Worm (Caenorhabditis elegans) whole organism, late embryonic: ENCODE data around the gene fbxa-36.

ENCODE experiments used
- C08G9.2 ChIP-seq: sonication (generic microtip); optimal IDR thresholded peaks from 2 replicates; lab custom pipeline; 2016; ENCODE audit warnings: mild to moderate bottlenecking, missing genetic modification characterization, moderate library complexity, missing compliant biosample characterization
- K09A11.1 ChIP-seq: sonication (generic microtip); optimal IDR thresholded peaks from 2 replicates; lab custom pipeline; 2017; ENCODE audit warnings: antibody characterized with exemption, mild to moderate bottlenecking, missing genetic modification characterization, missing compliant biosample characterization; ENCODE audit not compliant: insufficient read depth
- ama-1 ChIP-seq: fragments of 150-350 bp; optimal IDR thresholded peaks from 2 replicates; lab custom pipeline; 2014
- ceh-14 ChIP-seq: sonication (generic microtip); optimal IDR thresholded peaks from 2 replicates; lab custom pipeline; 2016; ENCODE audit warnings: missing genotype, missing genetic modification characterization, missing compliant biosample characterization
- ceh-18 ChIP-seq: sonication (generic microtip); optimal IDR thresholded peaks from 2 replicates; lab custom pipeline; 2016; ENCODE audit warnings: missing genetic modification characterization, missing compliant biosample characterization
- ceh-19 ChIP-seq: fragments of 200-800 bp; sonication (Bioruptor generic); optimal IDR thresholded peaks from 2 replicates; lab custom pipeline; 2018; ENCODE audit warnings: mild to moderate bottlenecking, missing genetic modification characterization, missing compliant biosample characterization
- ceh-2 ChIP-seq: sonication (generic microtip); optimal IDR thresholded peaks from 2 replicates; lab custom pipeline; 2016; ENCODE audit warnings: missing genotype, missing genetic modification characterization, missing compliant biosample characterization
- ceh-31 ChIP-seq: sonication (generic microtip); optimal IDR thresholded peaks from 2 replicates; lab custom pipeline; 2016; ENCODE audit warnings: missing genetic modification characterization, missing compliant biosample characterization
- ceh-48 ChIP-seq: sonication (generic microtip); optimal IDR thresholded peaks from 2 replicates; lab custom pipeline; 2016; ENCODE audit warnings: missing genetic modification characterization, inconsistent platforms, missing compliant biosample characterization
- ceh-6 ChIP-seq: fragments of 200-800 bp; sonication (Bioruptor generic); optimal IDR thresholded peaks from 2 replicates; lab custom pipeline; 2018; ENCODE audit warnings: mild to moderate bottlenecking, missing genetic modification characterization, missing compliant biosample characterization
- che-1 ChIP-seq: sonication (generic microtip); optimal IDR thresholded peaks from 2 replicates; lab custom pipeline; 2016; ENCODE audit warnings: mild to moderate bottlenecking, missing genetic modification characterization, missing compliant biosample characterization
- dmd-4 ChIP-seq: sonication (generic microtip); optimal IDR thresholded peaks from 2 replicates; lab custom pipeline; 2016; ENCODE audit warnings: borderline replicate concordance, missing genetic modification characterization, missing compliant biosample characterization
- elt-2 ChIP-seq: sonication (generic microtip); optimal IDR thresholded peaks from 2 replicates; lab custom pipeline; 2016; ENCODE audit warnings: missing genetic modification reagents, missing genetic modification characterization, missing compliant biosample characterization
- elt-4 ChIP-seq: sonication (generic microtip); optimal IDR thresholded peaks from 2 replicates; lab custom pipeline; 2016; ENCODE audit warnings: missing genetic modification characterization, missing compliant biosample characterization
- ets-4 ChIP-seq: sonication (generic microtip); optimal IDR thresholded peaks from 2 replicates; lab custom pipeline; 2016; ENCODE audit warnings: missing genetic modification characterization, missing compliant biosample characterization
- eyg-1 ChIP-seq: sonication (generic microtip); optimal IDR thresholded peaks from 2 replicates; lab custom pipeline; 2016; ENCODE audit warnings: missing genotype, missing genetic modification characterization, missing compliant biosample characterization
- fax-1 ChIP-seq: sonication (generic microtip); optimal IDR thresholded peaks from 2 replicates; lab custom pipeline; 2016; ENCODE audit warnings: missing genotype, missing genetic modification characterization, missing compliant biosample characterization
- fkh-10 ChIP-seq: fragments of 150-350 bp; optimal IDR thresholded peaks from 2 replicates; lab custom pipeline; 2014; ENCODE audit warnings: missing biosample characterization, missing genetic modification reagents, missing genetic modification characterization
- gmeb-2 ChIP-seq: sonication (generic microtip); optimal IDR thresholded peaks from 2 replicates; lab custom pipeline; 2016; ENCODE audit warnings: missing genetic modification characterization, inconsistent platforms, missing compliant biosample characterization
- hlh-15 ChIP-seq: sonication (generic microtip); optimal IDR thresholded peaks from 2 replicates; lab custom pipeline; 2016; ENCODE audit warnings: missing genetic modification characterization, missing compliant biosample characterization
- hlh-30 ChIP-seq: sonication (generic microtip); optimal IDR thresholded peaks from 2 replicates; lab custom pipeline; 2017; ENCODE audit warnings: antibody characterized with exemption, missing genetic modification characterization, missing compliant biosample characterization; ENCODE audit not compliant: insufficient read depth
- lim-6 ChIP-seq: sonication (generic microtip); optimal IDR thresholded peaks from 2 replicates; lab custom pipeline; 2016; ENCODE audit warnings: missing genetic modification characterization, missing compliant biosample characterization
- lin-11 ChIP-seq: fragments of 200-800 bp; sonication (Bioruptor generic); optimal IDR thresholded peaks from 2 replicates; lab custom pipeline; 2018; ENCODE audit warnings: mild to moderate bottlenecking, missing genetic modification characterization, missing compliant biosample characterization
- mec-3 ChIP-seq: sonication (generic microtip); optimal IDR thresholded peaks from 2 replicates; lab custom pipeline; 2016; ENCODE audit warnings: borderline replicate concordance, missing genetic modification characterization, missing compliant biosample characterization
- nhr-232 ChIP-seq: sonication (generic microtip); optimal IDR thresholded peaks from 2 replicates; lab custom pipeline; 2016; ENCODE audit warnings: missing genetic modification characterization, missing compliant biosample characterization
- odd-2 ChIP-seq: sonication (generic microtip); optimal IDR thresholded peaks from 2 replicates; lab custom pipeline; 2017; ENCODE audit warnings: antibody characterized with exemption, mild to moderate bottlenecking, missing genetic modification characterization, missing compliant biosample characterization
- pag-3 ChIP-seq: sonication (generic microtip); optimal IDR thresholded peaks from 2 replicates; lab custom pipeline; 2016; ENCODE audit warnings: missing compliant biosample characterization, missing genetic modification characterization, borderline replicate concordance
- pax-1 ChIP-seq: fragments of 150-350 bp; optimal IDR thresholded peaks from 2 replicates; lab custom pipeline; 2014; ENCODE audit warnings: missing biosample characterization, missing genetic modification characterization
- pqm-1 ChIP-seq: sonication (generic microtip); optimal IDR thresholded peaks from 2 replicates; lab custom pipeline; 2016; ENCODE audit warnings: missing genetic modification characterization, missing compliant biosample characterization
- pros-1 ChIP-seq: fragments of 150-350 bp; optimal IDR thresholded peaks from 2 replicates; lab custom pipeline; 2014; ENCODE audit warnings: missing biosample characterization, missing genetic modification reagents, missing genetic modification characterization
- ref-2 ChIP-seq: sonication (generic microtip); optimal IDR thresholded peaks from 2 replicates; lab custom pipeline; 2016; ENCODE audit warnings: missing genetic modification characterization, missing compliant biosample characterization
- rnt-1 ChIP-seq: sonication (generic microtip); optimal IDR thresholded peaks from 2 replicates; lab custom pipeline; 2016; ENCODE audit warnings: missing genetic modification characterization, missing compliant biosample characterization
- sox-2 ChIP-seq: fragments of 200-800 bp; sonication (Bioruptor generic); IDR thresholded peaks from 2 replicates; pipeline ENCODE4 v1.3.6; 2022; ENCODE audit warnings: missing genetic modification reagents, missing genetic modification characterization, missing compliant biosample characterization
- sox-4 ChIP-seq: sonication (generic microtip); optimal IDR thresholded peaks from 2 replicates; lab custom pipeline; 2017; ENCODE audit warnings: mild to moderate bottlenecking, missing genetic modification characterization, inconsistent platforms, missing compliant biosample characterization
- unc-55 ChIP-seq: sonication (generic microtip); optimal IDR thresholded peaks from 2 replicates; lab custom pipeline; 2017; ENCODE audit warnings: missing biosample characterization, missing genetic modification reagents, missing genetic modification characterization
- unc-86 ChIP-seq: sonication (generic microtip); optimal IDR thresholded peaks from 2 replicates; lab custom pipeline; 2016; ENCODE audit warnings: missing genetic modification characterization, missing compliant biosample characterization

fbxa-36 gene

DNA sequence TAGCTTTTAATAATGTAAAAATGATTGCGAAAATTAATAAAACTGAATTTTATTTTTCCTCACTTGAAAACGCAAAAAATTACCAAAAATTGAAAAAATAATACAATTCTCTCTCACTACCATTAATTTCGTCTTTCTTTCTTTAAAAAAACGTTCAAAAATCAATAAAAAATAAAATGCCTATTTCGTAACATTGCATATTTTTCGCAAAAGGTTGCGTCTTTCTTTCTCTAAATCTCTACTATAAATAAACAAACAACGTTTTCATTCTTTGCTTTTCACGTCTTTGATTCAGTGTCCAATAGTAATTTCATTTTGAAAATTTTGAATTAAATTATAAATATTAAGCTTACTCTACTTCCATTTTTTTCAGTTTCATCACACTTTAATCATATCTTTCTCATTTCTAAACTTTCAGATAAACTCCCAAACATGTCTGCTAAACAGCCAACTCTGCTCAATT, 8.4 kb downstream of the fbxa-36 start, which contains the start of gene fbxa-37:
fbxa-37 (plus strand) TSS at position 413 of the 463 bp plus-strand sequence.
- TF ChIP-seq C08G9.2 (tag; lab: Kevin White, UChicago) (no peak), ceh-6 (GFP tag; lab: Kevin White, UChicago) (no peak), eyg-1 (tag; lab: Kevin White, UChicago) (no peak), sox-4 (tag; lab: Kevin White, UChicago) (no peak), ceh-31 (tag; lab: Kevin White, UChicago) (no peak), pag-3 (tag; lab: Kevin White, UChicago) (no peak), odd-2 (tag; lab: Kevin White, UChicago) (no peak), fax-1 (tag; lab: Kevin White, UChicago) (no peak), unc-86 (tag; lab: Kevin White, UChicago) (no peak), mec-3 (no peak), lin-11 (tag; lab: Kevin White, UChicago) (no peak), rnt-1 (tag; lab: Kevin White, UChicago) (no peak), lim-6 (no peak), K09A11.1 (no peak), che-1 (tag; lab: Kevin White, UChicago) (no peak), elt-2 (no peak), ceh-18 (tag; lab: Kevin White, UChicago) (no peak)

DNA sequence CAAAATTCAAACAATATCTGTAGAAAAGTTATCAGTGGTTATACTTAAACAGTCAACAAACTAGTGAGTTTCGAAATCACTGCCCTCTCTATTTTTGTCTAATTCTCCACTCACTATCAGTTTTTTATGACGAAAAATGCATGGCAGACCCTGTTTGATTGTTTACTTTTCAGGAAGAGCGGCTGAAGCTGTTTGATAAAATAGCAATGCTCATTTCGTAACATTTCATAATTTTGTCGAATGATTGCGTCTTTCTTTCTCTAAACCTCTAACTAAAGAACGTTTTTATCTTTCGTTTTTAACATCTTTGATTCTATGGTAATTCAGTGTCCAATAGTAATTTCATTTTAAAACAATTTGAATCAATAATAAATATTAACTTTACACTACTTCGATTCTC, 13.8 kb downstream of the fbxa-36 start:
- TF ChIP-seq pqm-1 = peak; percentile 45
- no peak for TF ChIP-seq ceh-19 (GFP tag; lab: Kevin White, UChicago)
- no peak for TF ChIP-seq fkh-10 (GFP tag; lab: Kevin White, UChicago)
- no peak for TF ChIP-seq ama-1 (lab: Kevin White, UChicago)
- TF ChIP-seq sox-4 (tag; lab: Kevin White, UChicago) = no peak
- TF ChIP-seq gmeb-2 (tag; lab: Kevin White, UChicago) = no peak
- TF ChIP-seq elt-2 = peak; percentile 43
- TF ChIP-seq rnt-1 (tag; lab: Kevin White, UChicago) = no peak
- no peak for TF ChIP-seq hlh-15
- no peak for TF ChIP-seq nhr-232 (tag; lab: Kevin White, UChicago)

DNA sequence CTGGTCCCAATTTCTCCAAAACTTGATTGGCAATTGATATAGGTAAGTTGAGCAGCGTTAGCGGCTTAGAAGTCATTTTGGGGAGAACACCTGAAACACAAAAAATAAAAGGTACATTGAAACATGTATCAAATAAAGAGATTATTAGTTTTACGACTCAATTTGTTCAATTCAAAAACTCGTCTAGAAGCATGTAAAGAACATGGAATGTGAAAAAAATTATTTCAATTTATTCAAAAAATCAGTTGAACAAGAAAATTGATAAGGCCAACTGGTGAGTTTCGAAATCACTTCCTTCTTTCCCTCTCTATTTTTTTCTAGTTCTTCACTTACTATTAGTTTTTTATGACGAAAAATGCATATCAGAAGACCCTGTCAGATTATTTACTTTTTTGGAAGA, 17.5 kb downstream of the fbxa-36 start, which contains the start of gene fbxa-30:
fbxa-30 (minus strand) TSS at position 101 of the 400 bp plus-strand sequence.
- no peak for TF ChIP-seq ama-1 (lab: Kevin White, UChicago)
- TF ChIP-seq gmeb-2 (tag; lab: Kevin White, UChicago) = no peak
- TF ChIP-seq dmd-4 (tag; lab: Kevin White, UChicago) = no peak

DNA sequence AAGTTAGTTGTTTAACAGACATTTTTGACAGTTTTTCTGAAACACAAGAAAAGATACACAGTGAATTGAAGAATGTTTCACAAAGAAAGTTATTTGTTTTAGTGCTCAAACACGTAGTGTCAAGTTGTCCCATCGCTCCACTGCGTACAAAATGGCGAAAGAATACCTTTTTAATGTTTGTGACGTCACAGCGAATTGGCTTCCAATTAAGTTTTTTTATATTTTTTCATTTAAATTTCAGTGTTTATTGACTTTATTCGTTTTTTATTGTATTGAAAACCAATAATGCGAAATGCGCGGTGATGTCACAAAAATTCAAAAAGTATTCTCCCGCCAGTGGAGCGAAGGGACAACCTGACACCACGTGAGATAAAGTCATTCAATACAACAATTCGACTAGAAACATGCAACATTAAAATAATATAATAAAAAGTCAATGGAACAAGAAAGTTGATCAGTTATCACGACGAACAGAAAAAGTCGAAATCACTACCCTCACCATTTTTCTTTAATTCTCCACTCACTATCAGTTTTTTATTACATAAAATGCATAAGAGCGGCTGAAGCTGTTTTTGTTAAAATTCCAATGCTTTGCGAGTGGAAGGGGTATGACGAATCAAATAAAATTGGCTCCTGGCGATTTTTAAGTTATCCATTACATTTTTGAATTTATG, 19.2 kb downstream of the fbxa-36 start, which contains the start of gene fbxa-29:
fbxa-29 (minus strand) TSS at position 51 of the 674 bp plus-strand sequence.
- no peak for TF ChIP-seq C08G9.2 (tag; lab: Kevin White, UChicago)
- TF ChIP-seq ceh-2 (tag; lab: Kevin White, UChicago) = no peak
- TF ChIP-seq sox-2 (GFP tag; lab: Robert Waterston, UW) = no peak
- TF ChIP-seq ceh-14 (tag; lab: Kevin White, UChicago) = no peak
- TF ChIP-seq elt-4 (tag; lab: Kevin White, UChicago) = no peak
- no peak for TF ChIP-seq pax-1 (tag; lab: Kevin White, UChicago)
- no peak for TF ChIP-seq unc-86 (tag; lab: Kevin White, UChicago)
- no peak for TF ChIP-seq unc-55
- TF ChIP-seq hlh-30 (tag; lab: Kevin White, UChicago) = no peak
- TF ChIP-seq ets-4 (tag; lab: Kevin White, UChicago) = no peak
- TF ChIP-seq ceh-19 (GFP tag; lab: Kevin White, UChicago) = no peak
- TF ChIP-seq ceh-48 (tag; lab: Kevin White, UChicago) = no peak
- no peak for TF ChIP-seq lin-11 (tag; lab: Kevin White, UChicago)
- TF ChIP-seq elt-2 = no peak
- TF ChIP-seq ref-2 (tag; lab: Kevin White, UChicago) = no peak
- TF ChIP-seq gmeb-2 (tag; lab: Kevin White, UChicago) = no peak
- no peak for TF ChIP-seq pros-1 (tag; lab: Kevin White, UChicago)
- TF ChIP-seq ceh-18 (tag; lab: Kevin White, UChicago) = no peak
- no peak for TF ChIP-seq pqm-1
- no peak for TF ChIP-seq hlh-15
